Worm (Caenorhabditis elegans): Measurements from ENCODE around the gene C44B12.9.

Gene C44B12.9

ce11 chrIV:1093870-1094564 lies 10.4 kb downstream of the C44B12.9 start, which contains the start of the genes cct-8 and Y55F3AR.2 (continued):
- TF ChIP-seq zfp-3 (GFP tag; conservative IDR thresholded peaks at IDR 0.05) (peak; percentile 99), lsy-2 (tag; optimal IDR thresholded peaks at IDR 0.05) (peak; percentile 99 to 100), tra-1 (GFP tag; IDR thresholded peaks at IDR 0.05) (peak; percentile 97), unc-39 (tag; optimal IDR thresholded peaks at IDR 0.05) (no peak), gei-8 (GFP tag; optimal IDR thresholded peaks at IDR 0.05) (peak; percentile 63), Y5F2A.4 (GFP tag; optimal IDR thresholded peaks at IDR 0.05) (peak; percentile 86), skn-1 (tag; optimal IDR thresholded peaks at IDR 0.05) (no peak), hlh-30 (tag; optimal IDR thresholded peaks at IDR 0.05; ENCODE audit: insufficient read depth) (peak; percentile 92), madf-5 (GFP tag; IDR thresholded peaks at IDR 0.05) (0 out of 4 replicates have a peak, but pooled peaks of 1 of the 2 experiments have one; percentile 72), dmd-6 (GFP tag; IDR thresholded peaks at IDR 0.05) (peak; percentile 98), hif-1 (tag; optimal IDR thresholded peaks at IDR 0.05) (peak; percentile 85 to 93), Y75B8A.6 (GFP tag; IDR thresholded peaks at IDR 0.05) (peak; percentile 94), dve-1 (tag; optimal IDR thresholded peaks at IDR 0.05; ENCODE audit: insufficient read depth) (peak; percentile 99), F26F4.8 (GFP tag; conservative IDR thresholded peaks at IDR 0.05) (no peak), duxl-1 (tag; optimal IDR thresholded peaks at IDR 0.05; ENCODE audit: poor library complexity) (peak; percentile 96), fos-1 (tag; optimal IDR thresholded peaks at IDR 0.05) (peak; percentile 23), ces-1 (GFP tag; optimal IDR thresholded peaks at IDR 0.05) (peak; percentile 45), daf-8 (GFP tag; IDR thresholded peaks at IDR 0.05) (no peak), aha-1 (tag) (peak; percentile 83), snpc-1.2 (GFP tag; IDR thresholded peaks at IDR 0.05) (peak; percentile 87), F37D6.2 (tag; optimal IDR thresholded peaks at IDR 0.05) (peak; percentile 94), nhr-76 (tag; optimal IDR thresholded peaks at IDR 0.05) (peak; percentile 58), mxl-2 (GFP tag; conservative IDR thresholded peaks at IDR 0.05) (peak; percentile 74), ceh-20 (GFP tag; IDR thresholded peaks at IDR 0.05) (peak; percentile 99), hmg-1.1 (GFP tag; IDR thresholded peaks at IDR 0.05) (peak; percentile 99), hlh-11 (tag; optimal IDR thresholded peaks at IDR 0.05) (peak; percentile 96), nhr-6 (tag; optimal IDR thresholded peaks at IDR 0.05) (peak; percentile 93), nhr-48 (tag; optimal IDR thresholded peaks at IDR 0.05) (peak; percentile 89), lin-29 (GFP tag; IDR thresholded peaks at IDR 0.05) (peak; percentile 96), nhr-28 (tag; optimal IDR thresholded peaks at IDR 0.05) (peak; percentile 79), nhr-237 (tag; optimal IDR thresholded peaks at IDR 0.05) (no peak), php-3 (GFP tag; IDR thresholded peaks at IDR 0.05) (peak; percentile 99), nhr-25 (tag; optimal IDR thresholded peaks at IDR 0.05; ENCODE audit: borderline replicate concordance, insufficient read depth) (peak; percentile 81), rbr-2 (tag; optimal IDR thresholded peaks at IDR 0.05) (peak; percentile 97), ceh-28 (tag; optimal IDR thresholded peaks at IDR 0.05) (no peak), ZK337.2 (GFP tag; IDR thresholded peaks at IDR 0.05) (peak; percentile 90), F49E8.2 (tag; optimal IDR thresholded peaks at IDR 0.05; ENCODE audit: borderline replicate concordance) (peak; percentile 95), D1046.2 (GFP tag; IDR thresholded peaks at IDR 0.05) (peak; percentile 95), snpc-4 (tag; optimal IDR thresholded peaks at IDR 0.05) (peak; percentile 31), fkh-10 (GFP tag; optimal IDR thresholded peaks at IDR 0.05) (peak; percentile 98), mdt-29 (GFP tag; IDR thresholded peaks at IDR 0.05) (peak; percentile 98), lin-15B (tag; optimal IDR thresholded peaks at IDR 0.05) (peak; percentile 81), nhr-42 (GFP tag; IDR thresholded peaks at IDR 0.05) (peak; percentile 96), dmd-9 (GFP tag; IDR thresholded peaks at IDR 0.05) (peak; percentile 98), mdl-1 (tag; optimal IDR thresholded peaks at IDR 0.05) (peak in 1 of 2 experiments; percentile 65), F44E2.7 (GFP tag; IDR thresholded peaks at IDR 0.05) (0 out of 2 replicates have a peak, but pooled peaks have one; percentile 72), aly-2 (tag; optimal IDR thresholded peaks at IDR 0.05) (no peak), mxl-3 (GFP tag; optimal IDR thresholded peaks at IDR 0.05) (peak; percentile 72), ceh-44 (GFP tag; IDR thresholded peaks at IDR 0.05) (peak; percentile 71; the same call in 1 of the 2 replicates)

Measured in whole organism, L4 larva.